Worm (Caenorhabditis elegans) whole organism, midembryonic: ENCODE results near the gene rabr-3.

Experiments used
- klf-2 ChIP-seq: fragments of 200-800 bp; sonication (Bioruptor generic); conservative IDR thresholded peaks from 2 replicates; pipeline ENCODE4 v1.3.6; 2022; ENCODE audit warnings: missing genetic modification reagents, missing genetic modification characterization, missing compliant biosample characterization
- ztf-29 ChIP-seq: fragments of 200-800 bp; sonication (Bioruptor generic); IDR thresholded peaks from 2 replicates; pipeline ENCODE4 v1.3.6; 2022; ENCODE audit warnings: missing genetic modification reagents, missing genetic modification characterization, missing compliant biosample characterization

DNA sequence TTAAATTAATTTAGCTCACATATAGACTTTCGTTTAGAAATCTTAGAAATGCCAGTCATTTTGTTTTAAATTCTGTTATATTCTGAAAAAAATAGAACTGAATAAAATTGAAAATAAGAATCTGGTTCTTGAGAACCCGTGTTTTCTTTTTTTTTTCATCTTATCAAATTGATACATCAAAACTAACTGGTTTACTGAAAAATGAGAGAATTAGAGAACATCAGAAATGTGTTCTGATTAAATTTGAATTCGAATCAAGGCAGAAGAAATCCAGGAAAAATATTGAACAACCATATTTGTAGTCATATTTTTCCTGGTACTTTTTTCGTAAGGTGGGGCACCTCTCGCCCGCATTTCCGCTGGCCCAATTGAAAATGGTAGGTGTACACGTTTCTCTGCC lies 23.0 kb downstream of the rabr-3 start, which contains the start of gene F11A5.15:
- TF ChIP-seq ztf-29 (GFP tag; lab: Robert Waterston, UW) (no peak), klf-2 (no peak)
